Worm (Caenorhabditis elegans) whole organism, young adult: ENCODE results near the gene ckb-2.
"Not testable (repeated sequence)": the region's sequence is repeated elsewhere in the genome, so short reads cannot be mapped to it uniquely, and the experiment has no call there.

Experiments
- B0035.1 ChIP-seq: sonication (generic microtip); optimal IDR thresholded peaks from 2 replicates; lab custom pipeline; 2016; ENCODE audit warnings: missing genetic modification characterization, mild to moderate bottlenecking, missing compliant biosample characterization, missing genotype, missing genetic modification reagents
- C06A6.2 ChIP-seq: fragments of 200-800 bp; sonication (Bioruptor generic); conservative IDR thresholded peaks from 2 replicates; pipeline ENCODE4 v1.3.6; 2022; ENCODE audit warnings: missing genetic modification characterization, missing compliant biosample characterization
- C17E4.6 ChIP-seq: fragments of 200-800 bp; sonication (Bioruptor generic); IDR thresholded peaks from 2 replicates; pipeline ENCODE4 v1.3.6; 2022; ENCODE audit warnings: missing genetic modification reagents, missing genetic modification characterization, missing compliant biosample characterization
- F33H1.4 ChIP-seq: fragments of 200-800 bp; sonication (Bioruptor generic); IDR thresholded peaks from 2 replicates; pipeline ENCODE4 v1.3.6; 2022; ENCODE audit warnings: missing genetic modification reagents, missing genetic modification characterization, missing compliant biosample characterization
- K11D2.4 ChIP-seq: fragments of 200-800 bp; sonication (Bioruptor generic); IDR thresholded peaks from 2 replicates; pipeline ENCODE4 v1.3.6; 2022; ENCODE audit warnings: missing genetic modification reagents, missing genetic modification characterization, missing compliant biosample characterization
- K12H6.12 ChIP-seq: fragments of 200-800 bp; sonication (Bioruptor generic); optimal IDR thresholded peaks from 2 replicates; lab custom pipeline; 2018; ENCODE audit warnings: mild to moderate bottlenecking, missing genetic modification characterization, missing compliant biosample characterization
- T07F8.4 ChIP-seq: sonication (generic microtip); optimal IDR thresholded peaks from 2 replicates; lab custom pipeline; 2016; ENCODE audit warnings: mild to moderate bottlenecking, missing genetic modification characterization, moderate library complexity, missing compliant biosample characterization
- Y53G8AR.9 ChIP-seq: fragments of 200-800 bp; sonication (Bioruptor generic); conservative IDR thresholded peaks from 2 replicates; pipeline ENCODE4 v1.3.6; 2022; ENCODE audit warnings: missing genetic modification reagents, missing genetic modification characterization, missing compliant biosample characterization
- Y56A3A.18 ChIP-seq: fragments of 200-800 bp; sonication (Bioruptor generic); IDR thresholded peaks from 2 replicates; pipeline ENCODE4 v1.3.6; 2022; ENCODE audit warnings: missing genetic modification reagents, missing genetic modification characterization, missing compliant biosample characterization
- Y95B8A.8 ChIP-seq: fragments of 200-800 bp; sonication (Bioruptor generic); IDR thresholded peaks from 2 replicates; pipeline ENCODE4 v1.3.6; 2022; ENCODE audit warnings: missing genetic modification reagents, missing genetic modification characterization, missing compliant biosample characterization
- ZK185.1 ChIP-seq: sonication (generic microtip); optimal IDR thresholded peaks from 2 replicates; lab custom pipeline; 2016; ENCODE audit warnings: mild to moderate bottlenecking, missing genetic modification characterization, missing compliant biosample characterization; ENCODE audit not compliant: poor library complexity, severe bottlenecking
- cebp-1 ChIP-seq, 2 experiments: fragments of 200-800 bp in 1 of 2; sonication (Bioruptor generic) in 1 of 2; sonication (generic microtip) in 1 of 2; IDR thresholded peaks in 1 of 2; optimal IDR thresholded peaks in 1 of 2; 2 replicates each; pipeline versions ENCODE4 v1.3.6 to Lab custom; 2017 to 2022; ENCODE audit warnings: missing compliant biosample characterization in 2 of 2, missing genetic modification characterization in 2 of 2, mild to moderate bottlenecking in 1 of 2, missing genetic modification reagents in 1 of 2, moderate library complexity in 1 of 2
- cebp-2 ChIP-seq: fragments of 200-800 bp; sonication (Bioruptor generic); IDR thresholded peaks from 2 replicates; pipeline ENCODE4 v1.3.6; 2022; ENCODE audit warnings: missing genetic modification characterization, missing compliant biosample characterization
- ceh-100 ChIP-seq: fragments of 200-800 bp; sonication (Bioruptor generic); IDR thresholded peaks from 2 replicates; pipeline ENCODE4 v1.3.6; 2022; ENCODE audit warnings: missing genetic modification reagents, missing genetic modification characterization, missing compliant biosample characterization
- ceh-58 ChIP-seq: fragments of 200-800 bp; sonication (Bioruptor generic); IDR thresholded peaks from 2 replicates; pipeline ENCODE4 v1.3.6; 2022; ENCODE audit warnings: missing genetic modification characterization, missing compliant biosample characterization
- chd-7 ChIP-seq: sonication (generic microtip); optimal IDR thresholded peaks from 2 replicates; lab custom pipeline; 2016; ENCODE audit warnings: mild to moderate bottlenecking, missing genetic modification characterization, moderate library complexity, missing compliant biosample characterization
- egl-44 ChIP-seq: fragments of 200-800 bp; sonication (Bioruptor generic); IDR thresholded peaks from 2 replicates; pipeline ENCODE4 v1.3.6; 2022; ENCODE audit warnings: missing genetic modification reagents, missing genetic modification characterization, missing compliant biosample characterization
- egrh-3 ChIP-seq: fragments of 200-800 bp; sonication (Bioruptor generic); IDR thresholded peaks from 2 replicates; pipeline ENCODE4 v1.3.6; 2022; ENCODE audit warnings: missing genetic modification reagents, missing genetic modification characterization, missing compliant biosample characterization
- ekl-4 ChIP-seq: fragments of 200-800 bp; sonication (Bioruptor generic); IDR thresholded peaks from 2 replicates; pipeline ENCODE4 v1.3.6; 2022; ENCODE audit warnings: missing genetic modification reagents, missing genetic modification characterization, missing compliant biosample characterization
- fkh-3 ChIP-seq: sonication (generic microtip); optimal IDR thresholded peaks from 2 replicates; lab custom pipeline; 2016; ENCODE audit warnings: mild to moderate bottlenecking, missing genetic modification characterization, missing compliant biosample characterization
- gei-17 ChIP-seq: fragments of 200-800 bp; sonication (Bioruptor generic); optimal IDR thresholded peaks from 2 replicates; lab custom pipeline; 2018; ENCODE audit warnings: mild to moderate bottlenecking, missing genetic modification characterization, missing compliant biosample characterization
- hmg-1.2 ChIP-seq: fragments of 200-800 bp; sonication (Bioruptor generic); IDR thresholded peaks from 2 replicates; pipeline ENCODE4 v1.3.6; 2022; ENCODE audit warnings: missing genetic modification reagents, missing genetic modification characterization, missing compliant biosample characterization
- hmg-20 ChIP-seq: fragments of 200-800 bp; sonication (Bioruptor generic); IDR thresholded peaks from 2 replicates; pipeline ENCODE4 v1.3.6; 2022; ENCODE audit warnings: missing genetic modification reagents, missing genetic modification characterization, missing compliant biosample characterization
- lin-26 ChIP-seq: fragments of 200-800 bp; sonication (Bioruptor generic); IDR thresholded peaks from 2 replicates; pipeline ENCODE4 v1.3.6; 2022; ENCODE audit warnings: missing genetic modification reagents, missing genetic modification characterization, missing compliant biosample characterization
- lin-35 ChIP-seq, 3 experiments: fragments of 150-350 bp in 2 of 3; sonication (generic microtip) in 1 of 3; optimal IDR thresholded peaks; 2 replicates each; lab custom pipeline; 2014 to 2018; ENCODE audit warnings: missing biosample characterization in 3 of 3, missing genetic modification characterization in 3 of 3, missing genetic modification reagents in 3 of 3
- lin-40 ChIP-seq: sonication (generic microtip); optimal IDR thresholded peaks from 2 replicates; lab custom pipeline; 2016; ENCODE audit warnings: missing genetic modification characterization, mild to moderate bottlenecking, missing compliant biosample characterization, missing genotype, missing genetic modification reagents
- lsl-1 ChIP-seq: fragments of 200-800 bp; sonication (Bioruptor generic); optimal IDR thresholded peaks from 2 replicates; lab custom pipeline; 2018; ENCODE audit warnings: mild to moderate bottlenecking, missing genetic modification characterization, moderate library complexity, missing compliant biosample characterization
- nfyb-1 ChIP-seq: fragments of 200-800 bp; sonication (Bioruptor generic); IDR thresholded peaks from 2 replicates; pipeline ENCODE4 v1.3.6; 2022; ENCODE audit warnings: missing genetic modification reagents, missing genetic modification characterization, missing compliant biosample characterization
- nhr-179 ChIP-seq: sonication (generic microtip); optimal IDR thresholded peaks from 2 replicates; lab custom pipeline; 2016; ENCODE audit warnings: mild to moderate bottlenecking, missing genetic modification characterization, missing compliant biosample characterization
- nhr-80 ChIP-seq: sonication (generic microtip); optimal IDR thresholded peaks from 2 replicates; lab custom pipeline; 2016; ENCODE audit warnings: missing genetic modification characterization, missing compliant biosample characterization
- pbrm-1 ChIP-seq: fragments of 200-800 bp; sonication (Bioruptor generic); IDR thresholded peaks from 2 replicates; pipeline ENCODE4 v1.3.6; 2022; ENCODE audit warnings: missing genetic modification reagents, missing genetic modification characterization, missing compliant biosample characterization
- rcor-1 ChIP-seq: fragments of 200-800 bp; sonication (Bioruptor generic); IDR thresholded peaks from 2 replicates; pipeline ENCODE4 v1.3.6; 2022; ENCODE audit warnings: missing genetic modification reagents, missing genetic modification characterization, missing compliant biosample characterization
- repo-1 ChIP-seq: sonication (generic microtip); optimal IDR thresholded peaks from 2 replicates; lab custom pipeline; 2017; ENCODE audit warnings: mild to moderate bottlenecking, missing genetic modification characterization, missing compliant biosample characterization
- rpc-1 ChIP-seq, 2 experiments: fragments of 150-350 bp in 1 of 2; sonication (generic microtip) in 1 of 2; optimal IDR thresholded peaks; 2 replicates each; lab custom pipeline; 2014 to 2018; ENCODE audit warnings: missing biosample characterization in 1 of 2, missing genetic modification characterization in 1 of 2, missing genetic modification reagents in 1 of 2, missing genotype in 1 of 2
- snpc-4 ChIP-seq, 5 experiments: fragments of 150-350 bp in 1 of 5; sonication (generic microtip) in 4 of 5; optimal IDR thresholded peaks; 2 replicates each; lab custom pipeline; 2014 to 2018; ENCODE audit warnings: missing genetic modification characterization in 5 of 5, missing biosample characterization in 3 of 5, antibody characterized with exemption in 2 of 5, mild to moderate bottlenecking in 2 of 5, missing compliant biosample characterization in 2 of 5, missing genotype in 2 of 5, moderate library complexity in 2 of 5, missing genetic modification reagents in 1 of 5
- somi-1 ChIP-seq: fragments of 200-800 bp; sonication (Bioruptor generic); optimal IDR thresholded peaks from 2 replicates; lab custom pipeline; 2018; ENCODE audit warnings: mild to moderate bottlenecking, missing genetic modification characterization, missing compliant biosample characterization
- zfh-2 ChIP-seq: fragments of 200-800 bp; sonication (Bioruptor generic); conservative IDR thresholded peaks from 2 replicates; pipeline ENCODE4 v1.3.6; 2022; ENCODE audit warnings: missing genetic modification reagents, missing genetic modification characterization, missing compliant biosample characterization
- zim-3 ChIP-seq: sonication (generic microtip); optimal IDR thresholded peaks from 2 replicates; lab custom pipeline; 2017; ENCODE audit warnings: mild to moderate bottlenecking, missing genetic modification characterization, moderate library complexity, missing compliant biosample characterization
- ztf-18 ChIP-seq: sonication (generic microtip); optimal IDR thresholded peaks from 2 replicates; lab custom pipeline; 2016; ENCODE audit warnings: missing genotype, mild to moderate bottlenecking, missing genetic modification characterization, missing compliant biosample characterization
- ztf-28 ChIP-seq: fragments of 200-800 bp; sonication (Bioruptor generic); IDR thresholded peaks from 2 replicates; pipeline ENCODE4 v1.3.6; 2022; ENCODE audit warnings: missing genetic modification reagents, missing genetic modification characterization, missing compliant biosample characterization
- ztf-3 ChIP-seq: fragments of 200-800 bp; sonication (Bioruptor generic); optimal IDR thresholded peaks from 2 replicates; lab custom pipeline; 2018; ENCODE audit warnings: mild to moderate bottlenecking, missing genetic modification characterization, missing compliant biosample characterization

Gene ckb-2

DNA sequence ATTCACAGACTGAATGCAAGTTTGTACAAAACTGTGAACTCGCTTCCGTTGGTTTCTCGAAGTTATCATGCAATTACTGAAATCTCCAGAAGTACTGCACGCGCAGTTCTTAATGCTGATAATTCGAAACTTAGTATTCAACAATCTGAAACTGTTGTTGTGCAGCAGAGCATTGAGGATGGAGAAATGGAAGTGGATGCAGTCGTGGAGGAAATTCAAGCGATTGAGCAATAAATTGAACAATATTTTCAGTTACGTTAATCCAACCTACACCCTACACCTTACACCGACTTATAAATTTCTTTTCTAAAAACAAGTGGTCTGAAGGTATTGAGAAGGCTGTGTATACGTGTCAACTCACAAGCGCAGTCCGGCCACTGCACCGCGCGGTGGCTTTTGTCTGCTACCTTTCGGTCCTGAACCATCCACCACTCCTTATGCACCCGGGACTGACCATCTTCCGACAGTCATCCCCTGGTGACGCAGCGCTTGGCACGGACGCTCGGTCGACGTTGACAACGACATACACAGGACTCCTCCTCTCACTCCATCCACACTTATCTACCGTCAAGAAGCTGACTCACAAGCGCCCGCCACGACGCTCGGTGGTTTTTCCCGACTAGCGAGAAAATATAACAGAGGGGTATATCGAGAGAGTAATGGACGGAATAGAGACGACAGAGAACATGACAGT is 11.0 kb downstream of the ckb-2 start (continued):
- TF ChIP-seq pbrm-1 (peak; percentile 56), Y95B8A.8 (0 out of 2 replicates have a peak, but pooled peaks have one; percentile 20), nhr-179 (peak; percentile 13), rcor-1 (GFP tag; lab: Robert Waterston, UW) (peak; percentile 57), C17E4.6 (GFP tag; lab: Robert Waterston, UW) (peak; percentile 17; the same call in 1 of the 2 replicates), K11D2.4 (GFP tag; lab: Robert Waterston, UW) (peak; percentile 76), ZK185.1 (peak; percentile 78), zfh-2 (GFP tag; lab: Robert Waterston, UW) (peak; percentile 88), hmg-1.2 (GFP tag; lab: Robert Waterston, UW) (peak; percentile 76), egrh-3 (GFP tag; lab: Robert Waterston, UW) (peak; percentile 80), cebp-2 (peak; percentile 16; the same call in 1 of the 2 replicates), repo-1 (peak; percentile 28), hmg-20 (peak; percentile 60), zim-3 (tag; lab: Kevin White, UChicago) (peak; percentile 49), egl-44 (peak; percentile 76), Y53G8AR.9 (0 out of 2 replicates have a peak, but pooled peaks have one; percentile 24), gei-17 (GFP tag; lab: Kevin White, UChicago) (peak; percentile 38), ekl-4 (GFP tag; lab: Robert Waterston, UW) (peak; percentile 52), K12H6.12 (tag; lab: Kevin White, UChicago) (peak; percentile 88), lin-40 (tag; lab: Kevin White, UChicago) (peak; percentile 82), T07F8.4 (tag; lab: Kevin White, UChicago) (peak; percentile 2), lin-35 (GFP tag; optimal IDR thresholded peaks at IDR 0.05; lab: Kevin White, UChicago) (peak in 1 of 3 experiments; percentile 59), ceh-100 (peak; percentile 25), lsl-1 (GFP tag; lab: Kevin White, UChicago) (peak; percentile 34), nhr-80 (peak; percentile 86), lin-26 (GFP tag; lab: Robert Waterston, UW) (peak; percentile 72), somi-1 (GFP tag; lab: Kevin White, UChicago) (peak; percentile 1), fkh-3 (tag; lab: Kevin White, UChicago) (peak; percentile 63), nfyb-1 (GFP tag; lab: Robert Waterston, UW) (peak; percentile 82; the same call in 1 of the 2 replicates), snpc-4 (tag; optimal IDR thresholded peaks at IDR 0.05; lab: Kevin White, UChicago) (peak in 3 of 4 experiments; percentile 2 to 66 (median 65)), Y56A3A.18 (GFP tag; lab: Robert Waterston, UW) (peak; percentile 59), ztf-18 (peak; percentile 66), B0035.1 (peak; percentile 47), ztf-3 (GFP tag; lab: Kevin White, UChicago) (peak; percentile 42), ztf-28 (GFP tag; lab: Robert Waterston, UW) (0 out of 2 replicates have a peak, but pooled peaks have one; percentile 39), rpc-1 (optimal IDR thresholded peaks at IDR 0.05; lab: Kevin White, UChicago) (peak; percentile 63), rpc-1 (tag; optimal IDR thresholded peaks at IDR 0.05; lab: Kevin White, UChicago) (peak; percentile 63), F33H1.4 (GFP tag; lab: Robert Waterston, UW) (peak; percentile 47), cebp-1 (tag; optimal IDR thresholded peaks at IDR 0.05; lab: Kevin White, UChicago) (peak; percentile 54), ceh-58 (GFP tag; lab: Robert Waterston, UW) (0 out of 2 replicates have a peak, but pooled peaks have one; percentile 2), C06A6.2 (GFP tag; lab: Robert Waterston, UW) (peak; percentile 27; the same call in 1 of the 2 replicates), chd-7 (tag; lab: Kevin White, UChicago) (peak; percentile 59)
- TF ChIP-seq snpc-4 (GFP tag; optimal IDR thresholded peaks at IDR 0.05; lab: Kevin White, UChicago); cebp-1 (GFP tag; IDR thresholded peaks at IDR 0.05; lab: Robert Waterston, UW): not testable (repeated sequence)
- TF ChIP-seq, all 124 proteins: peak for 57; not testable (repeated sequence) for 67
